Worm (Caenorhabditis elegans) whole organism, L2 larva: ENCODE results near the gene grl-11.

Experiments used
- F13H6.1 ChIP-seq: sonication (generic microtip); optimal IDR thresholded peaks from 2 replicates; lab custom pipeline; 2016; ENCODE audit warnings: missing genetic modification characterization, missing compliant biosample characterization
- R02D3.7 ChIP-seq: fragments of 150-350 bp; optimal IDR thresholded peaks from 2 replicates; lab custom pipeline; 2014; ENCODE audit warnings: missing biosample characterization, missing genetic modification characterization
- Y55F3AM.14 ChIP-seq: fragments of 200-800 bp; sonication (Bioruptor generic); optimal IDR thresholded peaks from 2 replicates; lab custom pipeline; 2018; ENCODE audit warnings: mild to moderate bottlenecking, missing genetic modification characterization, missing compliant biosample characterization
- alr-1 ChIP-seq: fragments of 150-350 bp; optimal IDR thresholded peaks from 2 replicates; lab custom pipeline; 2014; ENCODE audit warnings: missing biosample characterization, missing genetic modification characterization
- aly-2 ChIP-seq: fragments of 150-350 bp; optimal IDR thresholded peaks from 2 replicates; lab custom pipeline; 2014; ENCODE audit warnings: missing biosample characterization, missing genetic modification characterization
- ama-1 ChIP-seq: fragments of 150-350 bp; optimal IDR thresholded peaks from 2 replicates; lab custom pipeline; 2018; ENCODE audit warnings: inconsistent platforms
- ceh-16 ChIP-seq: fragments of 150-350 bp; optimal IDR thresholded peaks from 2 replicates; lab custom pipeline; 2014; ENCODE audit warnings: missing biosample characterization, missing genetic modification characterization
- ceh-82 ChIP-seq: fragments of 150-350 bp; optimal IDR thresholded peaks from 2 replicates; lab custom pipeline; 2014; ENCODE audit warnings: missing biosample characterization, missing genetic modification characterization
- crh-2 ChIP-seq: sonication (generic microtip); optimal IDR thresholded peaks from 2 replicates; lab custom pipeline; 2017; ENCODE audit warnings: missing biosample characterization, missing genetic modification characterization
- dmd-4 ChIP-seq: sonication (generic microtip); optimal IDR thresholded peaks from 2 replicates; lab custom pipeline; 2017; ENCODE audit warnings: missing biosample characterization, missing genetic modification characterization
- egl-27 ChIP-seq: sonication (generic microtip); optimal IDR thresholded peaks from 3 replicates; lab custom pipeline; 2017; ENCODE audit warnings: missing biosample characterization, missing genetic modification reagents, missing genetic modification characterization
- elt-1 ChIP-seq: fragments of 150-350 bp; optimal IDR thresholded peaks from 2 replicates; lab custom pipeline; 2014; ENCODE audit warnings: missing biosample characterization, missing genetic modification characterization
- elt-3 ChIP-seq: sonication (generic microtip); optimal IDR thresholded peaks from 2 replicates; lab custom pipeline; 2017; ENCODE audit warnings: missing biosample characterization, missing genetic modification characterization
- fos-1 ChIP-seq: fragments of 150-350 bp; optimal IDR thresholded peaks from 2 replicates; lab custom pipeline; 2014; ENCODE audit warnings: missing biosample characterization, missing genetic modification characterization
- gmeb-1 ChIP-seq: fragments of 150-350 bp; optimal IDR thresholded peaks from 2 replicates; lab custom pipeline; 2014; ENCODE audit warnings: missing biosample characterization, missing genetic modification characterization
- lin-11 ChIP-seq: fragments of 150-350 bp; sonication (generic microtip); optimal IDR thresholded peaks from 2 replicates; lab custom pipeline; 2014; ENCODE audit warnings: missing biosample characterization, missing genetic modification characterization, inconsistent platforms, mixed read lengths
- lin-13 ChIP-seq: fragments of 150-350 bp; optimal IDR thresholded peaks from 2 replicates; lab custom pipeline; 2014; ENCODE audit warnings: missing biosample characterization, missing genetic modification reagents, missing genetic modification characterization
- lin-39 ChIP-seq: fragments of 150-350 bp; optimal IDR thresholded peaks from 2 replicates; lab custom pipeline; 2014; ENCODE audit warnings: missing biosample characterization, missing genetic modification reagents, missing genetic modification characterization
- lsy-2 ChIP-seq, 2 experiments: fragments of 150-350 bp in 1 of 2; sonication (generic microtip) in 1 of 2; optimal IDR thresholded peaks; 2 replicates each; lab custom pipeline; 2014 to 2017; ENCODE audit warnings: missing biosample characterization in 2 of 2, missing genetic modification characterization in 2 of 2
- mbf-1 ChIP-seq: sonication (generic microtip); optimal IDR thresholded peaks from 2 replicates; lab custom pipeline; 2017; ENCODE audit warnings: missing biosample characterization, missing genetic modification characterization
- mdl-1 ChIP-seq, 2 experiments: fragments of 150-350 bp in 1 of 2; sonication (generic microtip) in 1 of 2; optimal IDR thresholded peaks; 2 replicates each; lab custom pipeline; 2017; ENCODE audit warnings: missing biosample characterization in 2 of 2, missing genetic modification characterization in 2 of 2
- nhr-10 ChIP-seq: sonication (generic microtip); optimal IDR thresholded peaks from 2 replicates; lab custom pipeline; 2017; ENCODE audit warnings: missing biosample characterization, missing genetic modification characterization
- nhr-11 ChIP-seq: fragments of 150-350 bp; optimal IDR thresholded peaks from 2 replicates; lab custom pipeline; 2014; ENCODE audit warnings: missing biosample characterization, missing genetic modification characterization
- nhr-12 ChIP-seq: fragments of 150-350 bp; optimal IDR thresholded peaks from 2 replicates; lab custom pipeline; 2014; ENCODE audit warnings: missing biosample characterization, missing genetic modification characterization
- nhr-129 ChIP-seq: fragments of 150-350 bp; optimal IDR thresholded peaks from 2 replicates; lab custom pipeline; 2014; ENCODE audit warnings: missing biosample characterization, missing genetic modification characterization
- nhr-21 ChIP-seq: fragments of 150-350 bp; optimal IDR thresholded peaks from 2 replicates; lab custom pipeline; 2014; ENCODE audit warnings: missing biosample characterization, missing genetic modification characterization
- nhr-23 ChIP-seq: fragments of 150-350 bp; optimal IDR thresholded peaks from 2 replicates; lab custom pipeline; 2014; ENCODE audit warnings: missing biosample characterization, missing genetic modification reagents, missing genetic modification characterization
- nhr-77 ChIP-seq: fragments of 150-350 bp; optimal IDR thresholded peaks from 2 replicates; lab custom pipeline; 2014; ENCODE audit warnings: missing biosample characterization, missing genetic modification characterization
- sem-4 ChIP-seq: fragments of 150-350 bp; optimal IDR thresholded peaks from 2 replicates; lab custom pipeline; 2014; ENCODE audit warnings: missing biosample characterization, missing genetic modification reagents, missing genetic modification characterization
- skn-1 ChIP-seq: sonication (generic microtip); optimal IDR thresholded peaks from 2 replicates; lab custom pipeline; 2017; ENCODE audit warnings: missing biosample characterization, missing genetic modification characterization
- snpc-4 ChIP-seq: fragments of 150-350 bp; optimal IDR thresholded peaks from 2 replicates; lab custom pipeline; 2014; ENCODE audit warnings: missing biosample characterization, missing genetic modification characterization
- unc-39 ChIP-seq: fragments of 150-350 bp; optimal IDR thresholded peaks from 2 replicates; lab custom pipeline; 2014; ENCODE audit warnings: missing biosample characterization, missing genetic modification characterization
- unc-55 ChIP-seq: fragments of 150-350 bp; sonication (generic microtip); optimal IDR thresholded peaks from 3 replicates; lab custom pipeline; 2014; ENCODE audit warnings: missing biosample characterization, missing genetic modification reagents, missing genetic modification characterization
- unc-62 ChIP-seq: fragments of 150-350 bp; optimal IDR thresholded peaks from 2 replicates; lab custom pipeline; 2014; ENCODE audit warnings: missing biosample characterization, missing genetic modification reagents, missing genetic modification characterization
- zag-1 ChIP-seq: fragments of 150-350 bp; optimal IDR thresholded peaks from 2 replicates; lab custom pipeline; 2014; ENCODE audit warnings: missing biosample characterization, missing genetic modification characterization
- ztf-1 ChIP-seq: fragments of 200-800 bp; sonication (Bioruptor generic); conservative IDR thresholded peaks from 2 replicates; pipeline ENCODE4 v1.3.6; 2022; ENCODE audit warnings: missing genetic modification characterization, missing compliant biosample characterization

grl-11 gene

ce11 chrIII:9118314-9118850 is at the start of gene grl-11:
Gene grl-11, minus strand, starts transcription at chrIII:9118364.
- TF ChIP-seq elt-3 (tag; lab: Kevin White, UChicago) (no peak), ztf-1 (GFP tag; lab: Robert Waterston, UW) (no peak), fos-1 (tag; lab: Kevin White, UChicago) (no peak), nhr-21 (tag; lab: Kevin White, UChicago) (no peak), lsy-2 (tag; optimal IDR thresholded peaks at IDR 0.05; lab: Kevin White, UChicago) (no peak), alr-1 (tag; lab: Kevin White, UChicago) (no peak), sem-4 (tag; lab: Kevin White, UChicago) (no peak), ama-1 (lab: Kevin White, UChicago) (no peak), nhr-11 (tag; lab: Kevin White, UChicago) (no peak)

ce11 chrIII:9162634-9163118 is 44.5 kb upstream of the grl-11 start, which contains the start of gene dgk-3:
Gene dgk-3, plus strand, starts transcription at chrIII:9163068.
- TF ChIP-seq lsy-2 (tag; optimal IDR thresholded peaks at IDR 0.05; lab: Kevin White, UChicago) (no peak), lin-13 (GFP tag; lab: Kevin White, UChicago) (no peak), crh-2 (no peak), zag-1 (tag; lab: Kevin White, UChicago) (no peak), ama-1 (lab: Kevin White, UChicago) (no peak), aly-2 (tag; lab: Kevin White, UChicago) (no peak), skn-1 (tag; lab: Kevin White, UChicago) (no peak), Y55F3AM.14 (GFP tag; lab: Kevin White, UChicago) (no peak), nhr-77 (tag; lab: Kevin White, UChicago) (no peak), nhr-23 (tag; lab: Kevin White, UChicago) (no peak), lin-11 (tag; lab: Kevin White, UChicago) (no peak), mdl-1 (tag; optimal IDR thresholded peaks at IDR 0.05; lab: Kevin White, UChicago) (no peak), mbf-1 (tag; lab: Kevin White, UChicago) (no peak), F13H6.1 (tag; lab: Kevin White, UChicago) (no peak), unc-62 (GFP tag; lab: Kevin White, UChicago) (no peak), sem-4 (tag; lab: Kevin White, UChicago) (no peak), dmd-4 (tag; lab: Kevin White, UChicago) (no peak), egl-27 (tag; lab: Kevin White, UChicago) (no peak), nhr-10 (tag; lab: Kevin White, UChicago) (no peak)

ce11 chrIII:9161553-9161952 is 43.4 kb upstream of the grl-11 start, which contains the start of gene ptr-9:
Gene ptr-9, minus strand, starts transcription at chrIII:9161653.
- TF ChIP-seq R02D3.7 (tag; lab: Kevin White, UChicago) (no peak), nhr-129 (tag; lab: Kevin White, UChicago) (no peak), unc-39 (tag; lab: Kevin White, UChicago) (no peak), ceh-16 (tag; lab: Kevin White, UChicago) (no peak), alr-1 (tag; lab: Kevin White, UChicago) (no peak), lin-39 (tag; lab: Kevin White, UChicago) (no peak), F13H6.1 (tag; lab: Kevin White, UChicago) (no peak), unc-55 (GFP tag; lab: Kevin White, UChicago) (no peak), snpc-4 (tag; lab: Kevin White, UChicago) (no peak), gmeb-1 (tag; lab: Kevin White, UChicago) (no peak)

- TF ChIP-seq nhr-23 (tag; lab: Kevin White, UChicago) = no peak
- no peak for TF ChIP-seq mdl-1 (tag; optimal IDR thresholded peaks at IDR 0.05; lab: Kevin White, UChicago)
- no peak for TF ChIP-seq lin-13 (GFP tag; lab: Kevin White, UChicago)
- no peak for TF ChIP-seq nhr-129 (tag; lab: Kevin White, UChicago)
- TF ChIP-seq nhr-12 (tag; lab: Kevin White, UChicago) = no peak
- TF ChIP-seq elt-3 (tag; lab: Kevin White, UChicago) = no peak
- TF ChIP-seq elt-1 (tag; lab: Kevin White, UChicago) = no peak
- no peak for TF ChIP-seq ceh-82
- no peak for TF ChIP-seq F13H6.1 (tag; lab: Kevin White, UChicago)
- TF ChIP-seq unc-39 (tag; lab: Kevin White, UChicago) = no peak
- TF ChIP-seq crh-2 = no peak
- TF ChIP-seq nhr-77 (tag; lab: Kevin White, UChicago) = no peak
- TF ChIP-seq snpc-4 (tag; lab: Kevin White, UChicago) = no peak
- TF ChIP-seq ztf-1 (GFP tag; lab: Robert Waterston, UW) = no peak
- TF ChIP-seq fos-1 (tag; lab: Kevin White, UChicago) = no peak
- TF ChIP-seq zag-1 (tag; lab: Kevin White, UChicago) = no peak
Measured at ce11 chrIII:9154766-9155165, 36.6 kb upstream of the grl-11 start, which contains the start of gene irld-34. Gene irld-34, plus strand, starts transcription at chrIII:9155066.
